Fruit fly (Drosophila melanogaster): ENCODE data around the gene GluRIIC.

Gene GluRIIC

dm6 chr2L:889799-890198 is 24.1 kb upstream of the GluRIIC start (continued):
- TF ChIP-seq Oli (tag; optimal IDR thresholded peaks at IDR 0.05) (peak; percentile 12), CG4360 (GFP tag; IDR thresholded peaks at IDR 0.05) (no peak), zfh2 (GFP tag; optimal IDR thresholded peaks at IDR 0.05) (no peak), bcd (GFP tag; optimal IDR thresholded peaks at IDR 0.05) (peak; percentile 2), fu2 (GFP tag; optimal IDR thresholded peaks at IDR 0.05) (no peak), ci (GFP tag; IDR thresholded peaks at IDR 0.05) (peak; percentile 80), dysf (GFP tag; IDR thresholded peaks at IDR 0.05) (peak; percentile 55; the same call in 2 of the 3 replicates), Pdp1 (GFP tag; optimal IDR thresholded peaks at IDR 0.05) (no peak), Hmx (GFP tag; optimal IDR thresholded peaks at IDR 0.05) (no peak), H2.0 (GFP tag; IDR thresholded peaks at IDR 0.05) (0 out of 2 replicates have a peak, but pooled peaks have one; percentile 35), nerfin-1 (tag; optimal IDR thresholded peaks at IDR 0.05) (no peak), shn (GFP tag; optimal IDR thresholded peaks at IDR 0.05) (peak; percentile 0), dmrt11E (tag; optimal IDR thresholded peaks at IDR 0.05) (no peak), CG8290 (GFP tag; optimal IDR thresholded peaks at IDR 0.05) (no peak), CG8290 (tag; optimal IDR thresholded peaks at IDR 0.05) (peak in 1 of 2 experiments; percentile 33), CG8944 (GFP tag; optimal IDR thresholded peaks at IDR 0.05) (no peak), Ada2b (GFP tag; IDR thresholded peaks at IDR 0.05) (peak; percentile 29; the same call in 1 of the 2 replicates), ac (GFP tag; optimal IDR thresholded peaks at IDR 0.05) (no peak), bab2 (GFP tag; optimal IDR thresholded peaks at IDR 0.05) (no peak), al (GFP tag; IDR thresholded peaks at IDR 0.05) (no peak), CG17385 (GFP tag; optimal IDR thresholded peaks at IDR 0.05) (peak; percentile 39), CG3281 (GFP tag; optimal IDR thresholded peaks at IDR 0.05) (no peak), scrt (GFP tag; optimal IDR thresholded peaks at IDR 0.05) (peak; percentile 36), ap (GFP tag; IDR thresholded peaks at IDR 0.05) (peak; percentile 45; the same call in 1 of the 2 replicates), unc-4 (GFP tag; IDR thresholded peaks at IDR 0.05; ENCODE audit: partially characterized antibody) (no peak), CG11398 (GFP tag; optimal IDR thresholded peaks at IDR 0.05) (no peak), abd-A (tag; optimal IDR thresholded peaks at IDR 0.05) (peak; percentile 8), CG5953 (GFP tag; IDR thresholded peaks at IDR 0.05) (peak; percentile 39; the same call in 1 of the 2 replicates), tio (GFP tag; optimal IDR thresholded peaks at IDR 0.05) (no peak), ftz-f1 (GFP tag; optimal IDR thresholded peaks at IDR 0.05) (no peak), vvl (GFP tag; IDR thresholded peaks at IDR 0.05) (peak; percentile 35; the same call in 1 of the 2 replicates), CG8924 (tag; optimal IDR thresholded peaks at IDR 0.05) (peak; percentile 26), sqz (GFP tag; optimal IDR thresholded peaks at IDR 0.05) (no peak), Rfx (GFP tag; IDR thresholded peaks at IDR 0.05) (peak; percentile 52; the same call in 1 of the 2 replicates), HLH3B (GFP tag; IDR thresholded peaks at IDR 0.05) (peak; percentile 44; the same call in 1 of the 2 replicates), CG5180 (GFP tag; optimal IDR thresholded peaks at IDR 0.05) (no peak), CG7271 (tag; optimal IDR thresholded peaks at IDR 0.05) (no peak), CG7556 (GFP tag; optimal IDR thresholded peaks at IDR 0.05) (peak; percentile 11), bowl (GFP tag; IDR thresholded peaks at IDR 0.05) (no peak), CG12942 (GFP tag; optimal IDR thresholded peaks at IDR 0.05) (peak; percentile 2), emc (GFP tag; optimal IDR thresholded peaks at IDR 0.05) (no peak), CG18011 (GFP tag; optimal IDR thresholded peaks at IDR 0.05) (no peak), CG1603 (tag; optimal IDR thresholded peaks at IDR 0.05) (peak; percentile 79), Xrp1 (GFP tag; IDR thresholded peaks at IDR 0.05) (no peak), CG32767 (GFP tag; IDR thresholded peaks at IDR 0.05) (peak; percentile 31; the same call in 1 of the 2 replicates), Gug (GFP tag; IDR thresholded peaks at IDR 0.05) (0 out of 4 replicates have a peak, but pooled peaks have one; percentile 12), Dad (GFP tag; optimal IDR thresholded peaks at IDR 0.05) (peak; percentile 9), crol (GFP tag; IDR thresholded peaks at IDR 0.05) (0 out of 2 replicates have a peak, but pooled peaks have one; percentile 9), h (optimal IDR thresholded peaks at IDR 0.05) (no peak), Rx (GFP tag; IDR thresholded peaks at IDR 0.05) (0 out of 2 replicates have a peak, but pooled peaks have one; percentile 30), D19A (tag; optimal IDR thresholded peaks at IDR 0.05) (no peak), CG3838 (GFP tag; optimal IDR thresholded peaks at IDR 0.05) (no peak)
